Fruit fly (Drosophila melanogaster): ENCODE measurements around the gene ex.
A peak's percentile ranks its signal among the peaks of the same experiment; 100 is the strongest.

ex gene

dm6 chr2L:429680-430484 lies 1.1 kb upstream of the ex start (continued):
- TF ChIP-seq vfl (GFP tag; optimal IDR thresholded peaks at IDR 0.05) (peak; percentile 59), Oaz (GFP tag; IDR thresholded peaks at IDR 0.05) (no peak), D19B (GFP tag; optimal IDR thresholded peaks at IDR 0.05) (peak; percentile 51), CG7987 (GFP tag; optimal IDR thresholded peaks at IDR 0.05) (no peak), CG12744 (GFP tag; optimal IDR thresholded peaks at IDR 0.05) (no peak), tx (GFP tag; optimal IDR thresholded peaks at IDR 0.05) (peak; percentile 31), Abd-B (GFP tag; optimal IDR thresholded peaks at IDR 0.05) (peak; percentile 20), zf30C (GFP tag; optimal IDR thresholded peaks at IDR 0.05) (peak; percentile 61), CG11504 (tag; optimal IDR thresholded peaks at IDR 0.05) (peak; percentile 40), luna (GFP tag; optimal IDR thresholded peaks at IDR 0.05) (peak; percentile 54), Ssrp (tag; optimal IDR thresholded peaks at IDR 0.05) (peak; percentile 36), vnd (GFP tag; IDR thresholded peaks at IDR 0.05; ENCODE audit: partially characterized antibody) (no peak), CG12391 (tag; optimal IDR thresholded peaks at IDR 0.05) (peak; percentile 62), tin (GFP tag; optimal IDR thresholded peaks at IDR 0.05) (peak; percentile 44), NFAT (GFP tag; IDR thresholded peaks at IDR 0.05) (peak; percentile 64), Myb (GFP tag; optimal IDR thresholded peaks at IDR 0.05) (peak; percentile 44), chn (GFP tag; optimal IDR thresholded peaks at IDR 0.05) (peak; percentile 48), chinmo (GFP tag; IDR thresholded peaks at IDR 0.05; ENCODE audit: partially characterized antibody) (no peak), slou (GFP tag; optimal IDR thresholded peaks at IDR 0.05) (no peak), insv (GFP tag; optimal IDR thresholded peaks at IDR 0.05) (no peak), dati (GFP tag; IDR thresholded peaks at IDR 0.05) (no peak), Elba2 (GFP tag; optimal IDR thresholded peaks at IDR 0.05) (no peak), fd102C (GFP tag; optimal IDR thresholded peaks at IDR 0.05) (no peak), sima (GFP tag; optimal IDR thresholded peaks at IDR 0.05) (no peak), jigr1 (GFP tag; IDR thresholded peaks at IDR 0.05) (no peak), pb (GFP tag; optimal IDR thresholded peaks at IDR 0.05) (peak; percentile 33), ems (GFP tag; optimal IDR thresholded peaks at IDR 0.05) (peak; percentile 38), emc (GFP tag; optimal IDR thresholded peaks at IDR 0.05) (no peak), CG6254 (GFP tag; optimal IDR thresholded peaks at IDR 0.05) (no peak), Lim3 (GFP tag; IDR thresholded peaks at IDR 0.05) (no peak), Bdp1 (GFP tag; optimal IDR thresholded peaks at IDR 0.05) (peak; percentile 5), eyg (GFP tag; optimal IDR thresholded peaks at IDR 0.05) (peak; percentile 39), pan (optimal IDR thresholded peaks at IDR 0.05) (no peak), pan (GFP tag; optimal IDR thresholded peaks at IDR 0.05 in 1 of 2, IDR thresholded peaks at IDR 0.05 in 1 of 2) (peak in 1 of 2 experiments; percentile 37), CG1647 (GFP tag; optimal IDR thresholded peaks at IDR 0.05) (no peak), Hr51 (GFP tag; optimal IDR thresholded peaks at IDR 0.05) (peak in 1 of 2 experiments; percentile 39), Dbx (GFP tag; IDR thresholded peaks at IDR 0.05) (0 out of 3 replicates have a peak, but pooled peaks have one; percentile 23), Sin3A (optimal IDR thresholded peaks at IDR 0.05) (no peak), CG31365 (tag; optimal IDR thresholded peaks at IDR 0.05) (no peak), CG42726 (GFP tag; IDR thresholded peaks at IDR 0.05; ENCODE audit: partially characterized antibody) (no peak), hbn (GFP tag; IDR thresholded peaks at IDR 0.05; ENCODE audit: partially characterized antibody) (no peak), Optix (GFP tag; IDR thresholded peaks at IDR 0.05) (no peak), fd96Cb (tag; optimal IDR thresholded peaks at IDR 0.05) (peak; percentile 62), CG9437 (GFP tag; optimal IDR thresholded peaks at IDR 0.05) (no peak), mirr (GFP tag; optimal IDR thresholded peaks at IDR 0.05) (no peak), CG7357 (GFP tag; IDR thresholded peaks at IDR 0.05) (peak; percentile 37; the same call in 2 of the 3 replicates), CG10147 (GFP tag; optimal IDR thresholded peaks at IDR 0.05) (no peak), trh (GFP tag; optimal IDR thresholded peaks at IDR 0.05) (no peak), al (GFP tag; IDR thresholded peaks at IDR 0.05) (peak; percentile 44), gsb-n (tag; optimal IDR thresholded peaks at IDR 0.05) (peak; percentile 26)
